Fruit fly (Drosophila melanogaster) S2 (cell line): Measurements from ENCODE around the gene CG33966.
"Not testable (repeated sequence)": the region's sequence is repeated elsewhere in the genome, so short reads cannot be mapped to it uniquely, and the experiment has no call there.

Experiments used
- CG8478 ChIP-seq: fragments of >200 bp; optimal IDR thresholded peaks from 2 replicates; lab custom pipeline; 2018
- CTCF ChIP-seq, 2 experiments: fragments of >200 bp; optimal IDR thresholded peaks; 2 replicates each; lab custom pipeline; 2018

DNA sequence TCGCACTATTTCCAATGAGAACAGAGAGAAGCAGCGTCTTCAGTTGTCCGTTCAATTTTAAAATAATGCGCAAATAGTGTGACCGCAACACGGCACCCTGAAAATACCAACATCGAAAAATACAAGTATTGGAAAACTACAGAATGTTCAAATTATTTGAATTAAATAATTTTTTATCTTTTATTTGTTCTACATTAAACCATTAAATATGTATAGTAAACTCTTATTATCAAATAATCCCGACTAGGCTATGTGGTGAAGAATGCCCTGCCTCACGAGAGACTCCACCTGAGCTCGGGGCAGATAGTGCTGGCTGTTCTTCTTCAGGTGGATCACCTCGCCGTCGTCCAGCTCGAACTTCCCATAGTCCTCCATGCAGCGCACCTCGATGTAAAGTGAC, 12.9 kb downstream of the CG33966 start, which contains the start of gene CG32318:
- not testable (repeated sequence) for TF ChIP-seq CTCF (optimal IDR thresholded peaks at IDR 0.05; lab: Kevin White, UChicago); CG8478
